Worm (Caenorhabditis elegans) whole organism, L4/young adult: ENCODE results near the gene ZK1098.6.

Experiments
- W03F9.2 ChIP-seq: fragments of 150-350 bp; optimal IDR thresholded peaks from 2 replicates; lab custom pipeline; 2014; ENCODE audit warnings: missing biosample characterization, missing genetic modification characterization
- dao-5 ChIP-seq: sonication (generic microtip); optimal IDR thresholded peaks from 2 replicates; lab custom pipeline; 2016; ENCODE audit warnings: missing genotype, missing genetic modification characterization, moderate library complexity, missing compliant biosample characterization
- him-1 ChIP-seq: sonication (generic microtip); optimal IDR thresholded peaks from 2 replicates; lab custom pipeline; 2016; ENCODE audit warnings: missing genotype, missing genetic modification reagents, missing genetic modification characterization, missing compliant biosample characterization

The ZK1098.6 gene

DNA sequence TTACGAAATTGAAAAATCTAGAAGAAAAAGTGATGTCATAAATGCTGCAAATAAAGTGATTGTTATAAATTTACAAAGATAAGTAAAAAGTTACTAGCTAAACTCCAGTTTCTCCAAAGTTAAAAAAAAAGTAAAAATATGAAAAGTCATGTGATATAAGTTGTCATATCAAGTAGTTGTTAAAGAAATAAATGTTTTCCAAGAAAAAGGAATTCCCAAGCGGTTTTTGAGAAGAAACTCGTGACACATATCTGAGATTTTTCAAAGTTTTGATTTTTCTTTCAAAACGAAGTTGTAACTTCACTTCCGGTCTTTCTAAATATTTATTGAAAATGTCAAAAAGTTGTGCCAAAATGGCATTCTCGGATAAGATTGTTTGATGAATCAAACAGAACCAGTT lies 25.9 kb upstream of the ZK1098.6 start:
- TF ChIP-seq him-1 (tag; lab: Kevin White, UChicago), result no peak
- no peak for TF ChIP-seq dao-5 (tag; lab: Kevin White, UChicago)

- TF ChIP-seq him-1 (tag; lab: Kevin White, UChicago) (no peak), W03F9.2 (tag; lab: Kevin White, UChicago) (no peak)
Observed at ce11 chrIII:9502155-9502714, 24.7 kb upstream of the ZK1098.6 start.

DNA sequence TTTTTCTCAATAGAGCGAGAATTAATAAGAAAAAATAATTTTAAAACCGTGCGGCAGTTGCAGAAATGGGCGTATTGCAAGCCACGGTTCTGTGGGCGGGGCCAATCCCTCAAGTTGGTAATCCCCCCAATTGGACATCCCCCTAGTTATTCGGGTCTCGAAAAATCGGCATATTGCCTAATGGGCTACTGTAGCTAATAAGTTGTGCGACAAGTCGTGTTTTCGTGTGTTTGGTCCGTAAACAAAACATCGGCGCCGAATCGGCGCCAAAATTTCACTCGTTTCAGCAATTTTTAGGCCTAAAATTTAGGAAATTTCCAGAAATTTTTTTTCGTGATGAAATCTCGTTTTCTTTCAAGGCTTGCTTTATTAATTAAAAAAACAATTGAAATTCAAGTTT lies 22.6 kb upstream of the ZK1098.6 start:
- TF ChIP-seq W03F9.2 (tag; lab: Kevin White, UChicago) (no peak), dao-5 (tag; lab: Kevin White, UChicago) (no peak), him-1 (tag; lab: Kevin White, UChicago) (no peak)

- TF ChIP-seq dao-5 (tag; lab: Kevin White, UChicago), result no peak
- peak; percentile 29 for TF ChIP-seq W03F9.2 (tag; lab: Kevin White, UChicago)
Observed at ce11 chrIII:9507799-9508198, 19.2 kb upstream of the ZK1098.6 start, which contains the start of gene vha-14. Gene vha-14, plus strand, starts transcription at chrIII:9508100.

DNA sequence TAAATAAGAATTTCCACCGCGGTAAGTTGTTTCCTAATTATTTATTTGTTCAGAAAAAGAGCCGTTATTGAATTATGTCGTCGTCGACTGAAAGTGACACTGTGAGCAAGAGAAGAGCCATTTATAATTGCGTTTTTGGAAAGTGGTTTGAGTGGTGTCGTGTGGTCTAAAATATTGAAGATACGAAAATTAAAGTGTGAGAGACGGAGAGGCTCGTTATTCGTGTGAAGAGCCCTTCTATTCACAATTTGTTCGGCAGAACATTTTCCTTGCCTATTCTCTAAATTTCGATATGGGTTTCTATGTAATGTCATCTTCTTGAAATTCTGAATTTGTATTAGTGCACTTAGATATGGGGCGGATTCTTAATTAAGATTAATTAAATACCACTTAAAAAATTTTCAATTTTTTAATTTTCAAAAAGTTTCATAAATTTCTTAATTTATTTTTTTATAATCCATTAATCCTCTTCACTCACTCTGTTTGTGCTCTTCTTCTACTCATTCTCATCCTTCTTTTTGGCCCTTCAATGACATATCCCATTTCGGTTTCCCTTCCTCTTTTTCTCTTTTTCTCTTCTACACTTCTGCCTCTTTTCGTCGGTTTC lies 17.1 kb upstream of the ZK1098.6 start:
- peak; percentile 46 for TF ChIP-seq dao-5 (tag; lab: Kevin White, UChicago)
- no peak for TF ChIP-seq him-1 (tag; lab: Kevin White, UChicago)

- TF ChIP-seq W03F9.2 (tag; lab: Kevin White, UChicago), result no peak
- no peak for TF ChIP-seq him-1 (tag; lab: Kevin White, UChicago)
- no peak for TF ChIP-seq dao-5 (tag; lab: Kevin White, UChicago)
Observed at ce11 chrIII:9511055-9511520, 15.9 kb upstream of the ZK1098.6 start, which contains the start of gene F55H2.5. Gene F55H2.5, plus strand, starts transcription at chrIII:9511470.

DNA sequence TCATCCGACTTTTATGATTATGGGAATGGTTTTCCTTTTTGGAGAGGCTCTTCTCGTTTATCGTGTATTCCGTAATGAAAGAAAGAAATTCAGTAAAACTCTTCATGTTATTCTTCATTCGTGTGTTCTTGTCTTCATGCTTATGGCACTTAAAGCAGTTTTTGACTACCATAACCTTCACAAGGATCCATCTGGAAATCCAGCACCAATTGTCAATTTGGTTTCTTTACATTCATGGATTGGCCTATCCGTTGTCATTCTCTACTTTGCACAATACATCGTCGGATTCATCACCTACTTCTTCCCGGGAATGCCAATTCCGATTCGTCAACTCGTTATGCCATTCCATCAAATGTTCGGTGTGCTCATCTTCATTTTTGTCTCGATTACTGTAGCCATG lies 15.3 kb upstream of the ZK1098.6 start:
- TF ChIP-seq dao-5 (tag; lab: Kevin White, UChicago) (no peak), W03F9.2 (tag; lab: Kevin White, UChicago) (no peak), him-1 (tag; lab: Kevin White, UChicago) (no peak)

DNA sequence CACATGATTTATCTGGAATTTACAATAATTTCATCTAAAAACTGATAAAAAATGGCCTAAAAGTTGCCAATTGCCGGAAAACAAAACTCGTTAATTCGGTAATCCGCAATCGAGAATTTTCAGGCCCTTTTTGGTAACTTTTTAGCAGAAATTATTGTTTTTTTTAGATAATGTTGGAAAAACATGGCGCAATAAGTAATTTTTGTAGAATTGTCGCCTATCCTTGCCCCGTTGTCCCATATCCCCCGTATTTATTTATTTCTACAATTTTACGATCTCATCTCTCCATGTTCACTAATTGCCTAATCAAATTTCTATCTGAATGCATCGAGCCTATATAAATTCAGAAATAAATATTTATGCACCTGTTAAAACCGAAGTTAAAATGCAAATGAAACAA lies 13.9 kb upstream of the ZK1098.6 start:
- TF ChIP-seq W03F9.2 (tag; lab: Kevin White, UChicago), result no peak
- TF ChIP-seq him-1 (tag; lab: Kevin White, UChicago), result no peak
- TF ChIP-seq dao-5 (tag; lab: Kevin White, UChicago), result no peak

DNA sequence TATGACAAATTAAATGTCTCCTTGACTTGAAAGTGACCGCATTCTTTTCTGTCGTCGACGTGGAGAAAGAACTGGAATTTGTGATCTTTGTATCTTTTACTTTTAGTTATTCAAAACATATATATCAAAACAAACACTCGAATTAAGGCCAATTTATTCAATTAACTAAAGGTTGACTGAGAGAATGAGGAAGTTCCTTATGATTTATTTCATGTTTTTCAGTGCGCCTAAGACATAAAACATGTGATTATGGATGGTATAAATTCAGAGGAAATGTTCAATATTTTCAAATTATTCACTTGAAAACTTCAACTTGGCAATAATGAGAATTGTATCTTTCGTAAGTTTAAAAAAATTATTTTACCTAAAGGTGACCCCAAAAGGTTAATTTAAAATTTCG lies 13.4 kb upstream of the ZK1098.6 start, which contains the start of gene F55H2.8:
Gene F55H2.8, plus strand, starts transcription at position 301 of the 400 bp plus-strand sequence.
- TF ChIP-seq him-1 (tag; lab: Kevin White, UChicago) (no peak), W03F9.2 (tag; lab: Kevin White, UChicago) (no peak), dao-5 (tag; lab: Kevin White, UChicago) (no peak)

ce11 chrIII:9516148-9516547 lies 10.8 kb upstream of the ZK1098.6 start, which contains the start of gene F55H2.7:
Gene F55H2.7, minus strand, starts transcription at chrIII:9516248.
- no peak for TF ChIP-seq W03F9.2 (tag; lab: Kevin White, UChicago)
- TF ChIP-seq dao-5 (tag; lab: Kevin White, UChicago), result no peak
- TF ChIP-seq him-1 (tag; lab: Kevin White, UChicago), result no peak

ce11 chrIII:9521410-9522090 lies 5.4 kb upstream of the ZK1098.6 start, which contains the start of the genes clu-1 and prp-40:
Gene clu-1, minus strand, starts transcription at chrIII:9521460.
Gene prp-40, plus strand, starts transcription at chrIII:9522075.
- TF ChIP-seq W03F9.2 (tag; lab: Kevin White, UChicago), result peak; percentile 95
- TF ChIP-seq dao-5 (tag; lab: Kevin White, UChicago), result no peak

DNA sequence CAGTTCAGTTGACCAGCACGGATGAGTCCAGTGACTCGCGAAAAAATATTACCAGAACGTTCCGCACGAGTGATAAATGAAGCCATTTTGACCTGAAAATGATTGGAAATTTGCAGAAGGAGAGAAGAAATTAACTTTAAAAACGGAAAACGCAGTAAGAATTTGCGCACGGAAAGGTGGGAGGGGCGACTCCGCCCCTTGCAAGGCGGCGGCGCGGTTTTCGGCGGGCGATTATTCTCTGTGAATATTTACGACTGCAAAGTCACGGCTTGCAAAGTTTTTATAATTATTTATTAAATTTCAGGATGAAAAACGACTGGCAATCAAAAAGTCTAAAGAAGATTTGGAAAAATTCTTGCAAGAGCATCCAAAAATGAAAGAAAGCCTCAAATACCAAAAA lies 3.4 kb upstream of the ZK1098.6 start, which contains the start of gene mrps-23:
Gene mrps-23, minus strand, starts transcription at position 92 of the 400 bp plus-strand sequence.
- TF ChIP-seq W03F9.2 (tag; lab: Kevin White, UChicago) (no peak), dao-5 (tag; lab: Kevin White, UChicago) (no peak), him-1 (tag; lab: Kevin White, UChicago) (no peak)

- no peak for TF ChIP-seq W03F9.2 (tag; lab: Kevin White, UChicago)
- no peak for TF ChIP-seq dao-5 (tag; lab: Kevin White, UChicago)
- no peak for TF ChIP-seq him-1 (tag; lab: Kevin White, UChicago)
Observed at ce11 chrIII:9525252-9525651, 1.7 kb upstream of the ZK1098.6 start, which contains the start of gene trpp-3. Gene trpp-3, plus strand, starts transcription at chrIII:9525552.
